Worm (Caenorhabditis elegans) whole organism, L1 larva: ENCODE measurements around the gene C38H2.2.

Source experiments
- C34B4.2 ChIP-seq: sonication (generic microtip); optimal IDR thresholded peaks from 2 replicates; lab custom pipeline; 2017; ENCODE audit warnings: mild to moderate bottlenecking, missing genetic modification characterization, missing compliant biosample characterization
- Y116A8C.19 ChIP-seq: sonication (generic microtip); optimal IDR thresholded peaks from 2 replicates; lab custom pipeline; 2016; ENCODE audit warnings: missing compliant biosample characterization, missing genetic modification characterization, borderline replicate concordance
- aly-2 ChIP-seq: fragments of 150-350 bp; optimal IDR thresholded peaks from 2 replicates; lab custom pipeline; 2014; ENCODE audit warnings: missing biosample characterization, missing genetic modification characterization
- ceh-8 ChIP-seq: fragments of 200-800 bp; sonication (Bioruptor generic); optimal IDR thresholded peaks from 2 replicates; lab custom pipeline; 2018; ENCODE audit warnings: mild to moderate bottlenecking, missing genetic modification characterization, moderate library complexity, missing compliant biosample characterization
- ceh-82 ChIP-seq, 3 experiments: fragments of 150-350 bp in 1 of 3; sonication (generic microtip) in 2 of 3; optimal IDR thresholded peaks; 2 replicates each; lab custom pipeline; 2014 to 2017; ENCODE audit warnings: missing biosample characterization in 3 of 3, missing genetic modification characterization in 3 of 3
- ceh-88 ChIP-seq: fragments of 200-800 bp; sonication (Bioruptor generic); IDR thresholded peaks from 2 replicates; pipeline ENCODE4 v1.3.6; 2022; ENCODE audit warnings: missing genetic modification characterization, missing compliant biosample characterization
- ces-1 ChIP-seq: fragments of 150-350 bp; optimal IDR thresholded peaks from 2 replicates; lab custom pipeline; 2014; ENCODE audit warnings: missing biosample characterization, missing genetic modification reagents, missing genetic modification characterization
- dpl-1 ChIP-seq, 3 experiments: fragments of 150-350 bp in 2 of 3; sonication (generic microtip) in 1 of 3; optimal IDR thresholded peaks; 2 replicates each; lab custom pipeline; 2014 to 2017; ENCODE audit warnings: missing biosample characterization in 3 of 3, missing genetic modification characterization in 3 of 3, missing genetic modification reagents in 3 of 3
- dsc-1 ChIP-seq: sonication (generic microtip); optimal IDR thresholded peaks from 2 replicates; lab custom pipeline; 2016; ENCODE audit warnings: mild to moderate bottlenecking, missing genetic modification characterization, missing compliant biosample characterization
- efl-1 ChIP-seq, 4 experiments: fragments of 150-350 bp; optimal IDR thresholded peaks in 3 of 4; peaks in 1 of 4; 1 replicate in 1 of 4; 2 replicates in 3 of 4; lab custom pipeline; 2014; ENCODE audit warnings: missing biosample characterization in 2 of 4, missing genetic modification characterization in 2 of 4, missing genetic modification reagents in 2 of 4
- efl-3 ChIP-seq: fragments of 200-800 bp; sonication (Bioruptor generic); optimal IDR thresholded peaks from 2 replicates; lab custom pipeline; 2018; ENCODE audit warnings: mild to moderate bottlenecking, missing genetic modification characterization, missing compliant biosample characterization
- egl-13 ChIP-seq: sonication (generic microtip); optimal IDR thresholded peaks from 2 replicates; lab custom pipeline; 2016; ENCODE audit warnings: missing genotype, missing genetic modification reagents, missing genetic modification characterization, missing compliant biosample characterization
- elt-2 ChIP-seq: sonication (generic microtip); optimal IDR thresholded peaks from 2 replicates; lab custom pipeline; 2016; ENCODE audit warnings: missing genetic modification characterization, mild to moderate bottlenecking, inconsistent platforms, missing compliant biosample characterization, missing genetic modification reagents
- elt-3 ChIP-seq, 6 experiments: fragments of 150-350 bp in 1 of 6; sonication (generic microtip); optimal IDR thresholded peaks; 2 replicates each; lab custom pipeline; 2017 to 2018; ENCODE audit warnings: missing biosample characterization in 6 of 6, missing genetic modification characterization in 6 of 6, inconsistent platforms in 1 of 6
- fkh-10 ChIP-seq: sonication (generic microtip); optimal IDR thresholded peaks from 2 replicates; lab custom pipeline; 2017; ENCODE audit warnings: missing biosample characterization, missing genetic modification reagents, missing genetic modification characterization
- fkh-4 ChIP-seq: sonication (generic microtip); optimal IDR thresholded peaks from 2 replicates; lab custom pipeline; 2016; ENCODE audit warnings: missing compliant biosample characterization, missing genetic modification characterization, borderline replicate concordance
- fkh-8 ChIP-seq: sonication (generic microtip); optimal IDR thresholded peaks from 2 replicates; lab custom pipeline; 2016; ENCODE audit warnings: mild to moderate bottlenecking, missing genetic modification characterization, missing compliant biosample characterization
- hlh-17 ChIP-seq: fragments of 200-800 bp; sonication (Bioruptor generic); optimal IDR thresholded peaks from 2 replicates; lab custom pipeline; 2018; ENCODE audit warnings: missing genetic modification characterization, mild to moderate bottlenecking, missing compliant biosample characterization, moderate library complexity, borderline replicate concordance
- lin-13 ChIP-seq: fragments of 150-350 bp; optimal IDR thresholded peaks from 2 replicates; lab custom pipeline; 2014; ENCODE audit warnings: missing biosample characterization, missing genetic modification reagents, missing genetic modification characterization
- lin-14 ChIP-seq: fragments of 200-800 bp; sonication (Bioruptor generic); optimal IDR thresholded peaks from 2 replicates; lab custom pipeline; 2018; ENCODE audit warnings: mild to moderate bottlenecking, missing genetic modification characterization, moderate library complexity, missing compliant biosample characterization
- lir-3 ChIP-seq: sonication (generic microtip); optimal IDR thresholded peaks from 2 replicates; lab custom pipeline; 2016; ENCODE audit warnings: mild to moderate bottlenecking, missing genetic modification characterization, moderate library complexity, missing compliant biosample characterization; ENCODE audit not compliant: poor library complexity
- lsy-2 ChIP-seq, 2 experiments: fragments of 150-350 bp; optimal IDR thresholded peaks; 2 replicates each; lab custom pipeline; 2014; ENCODE audit warnings: missing biosample characterization in 2 of 2, missing genetic modification characterization in 2 of 2
- mab-9 ChIP-seq: fragments of 200-800 bp; sonication (Bioruptor generic); IDR thresholded peaks from 2 replicates; pipeline ENCODE4 v1.3.6; 2022; ENCODE audit warnings: missing genetic modification reagents, missing genetic modification characterization, missing compliant biosample characterization
- mep-1 ChIP-seq: fragments of 150-350 bp; optimal IDR thresholded peaks from 2 replicates; lab custom pipeline; 2014; ENCODE audit warnings: missing biosample characterization, missing genetic modification characterization
- nhr-11 ChIP-seq: fragments of 150-350 bp; optimal IDR thresholded peaks from 2 replicates; lab custom pipeline; 2014; ENCODE audit warnings: missing biosample characterization, missing genetic modification characterization
- nhr-85 ChIP-seq: sonication (generic microtip); peaks from one replicate; lab custom pipeline; 2016; ENCODE audit warnings: missing genetic modification characterization, inconsistent platforms, missing compliant biosample characterization
- nhr-90 ChIP-seq: sonication (generic microtip); optimal IDR thresholded peaks from 2 replicates; lab custom pipeline; 2016; ENCODE audit warnings: mild to moderate bottlenecking, missing genetic modification characterization, missing compliant biosample characterization; ENCODE audit not compliant: poor library complexity
- pax-3 ChIP-seq: fragments of 200-800 bp; sonication (Bioruptor generic); optimal IDR thresholded peaks from 2 replicates; lab custom pipeline; 2018; ENCODE audit warnings: mild to moderate bottlenecking, missing genetic modification characterization, moderate library complexity, missing compliant biosample characterization
- rnt-1 ChIP-seq: sonication (generic microtip); optimal IDR thresholded peaks from 2 replicates; lab custom pipeline; 2016; ENCODE audit warnings: mild to moderate bottlenecking, missing genetic modification characterization, moderate library complexity, missing compliant biosample characterization
- snpc-4 ChIP-seq: fragments of 150-350 bp; optimal IDR thresholded peaks from 2 replicates; lab custom pipeline; 2014; ENCODE audit warnings: missing biosample characterization, missing genetic modification characterization
- snu-23 ChIP-seq: sonication (generic microtip); optimal IDR thresholded peaks from 2 replicates; lab custom pipeline; 2016; ENCODE audit warnings: missing genetic modification characterization, missing compliant biosample characterization
- sox-4 ChIP-seq: sonication (generic microtip); optimal IDR thresholded peaks from 2 replicates; lab custom pipeline; 2016; ENCODE audit warnings: missing genetic modification characterization, missing compliant biosample characterization
- swsn-7 ChIP-seq: sonication (generic microtip); optimal IDR thresholded peaks from 2 replicates; lab custom pipeline; 2016; ENCODE audit warnings: missing genetic modification characterization, missing compliant biosample characterization
- unc-130 ChIP-seq: fragments of 150-350 bp; optimal IDR thresholded peaks from 2 replicates; lab custom pipeline; 2017; ENCODE audit warnings: missing biosample characterization, missing genetic modification characterization, inconsistent platforms
- unc-86 ChIP-seq: sonication (generic microtip); optimal IDR thresholded peaks from 2 replicates; lab custom pipeline; 2016; ENCODE audit warnings: missing genetic modification characterization, missing compliant biosample characterization
- vab-15 ChIP-seq: sonication (generic microtip); optimal IDR thresholded peaks from 2 replicates; lab custom pipeline; 2017; ENCODE audit warnings: missing genotype, mild to moderate bottlenecking, missing genetic modification characterization, missing compliant biosample characterization
- xbp-1 ChIP-seq: sonication (generic microtip); optimal IDR thresholded peaks from 2 replicates; lab custom pipeline; 2016; ENCODE audit warnings: missing genetic modification characterization, missing compliant biosample characterization
- zag-1 ChIP-seq: fragments of 150-350 bp; optimal IDR thresholded peaks from 2 replicates; lab custom pipeline; 2014; ENCODE audit warnings: missing biosample characterization, missing genetic modification characterization
- ztf-11 ChIP-seq, 2 experiments: sonication (generic microtip); optimal IDR thresholded peaks; 2 replicates each; lab custom pipeline; 2016 to 2017; ENCODE audit warnings: missing genetic modification characterization in 2 of 2, missing biosample characterization in 1 of 2, missing compliant biosample characterization in 1 of 2

Gene C38H2.2

ce11 chrIII:10367355-10367909, 14.1 kb upstream of the C38H2.2 start (continued):
- no peak for TF ChIP-seq efl-3 (GFP tag; lab: Kevin White, UChicago)
- peak; percentile 6 for TF ChIP-seq unc-86 (tag; lab: Kevin White, UChicago)
- no peak for TF ChIP-seq elt-2
- TF ChIP-seq lir-3 = no peak
- TF ChIP-seq mep-1 (tag; lab: Kevin White, UChicago) = peak; percentile 11

ce11 chrIII:10373845-10374244, 7.7 kb upstream of the C38H2.2 start:
- TF ChIP-seq hlh-17 (GFP tag; lab: Kevin White, UChicago) = no peak
- TF ChIP-seq vab-15 (tag; lab: Kevin White, UChicago) = no peak
- TF ChIP-seq fkh-8 (tag; lab: Kevin White, UChicago) = no peak
- TF ChIP-seq ceh-82 (tag; optimal IDR thresholded peaks at IDR 0.05; lab: Kevin White, UChicago) = no peak
- no peak for TF ChIP-seq snpc-4 (tag; lab: Kevin White, UChicago)
- TF ChIP-seq sox-4 = no peak
- no peak for TF ChIP-seq Y116A8C.19

ce11 chrIII:10376041-10376440, 5.5 kb upstream of the C38H2.2 start:
- TF ChIP-seq elt-2 (peak; percentile 20), nhr-11 (tag; lab: Kevin White, UChicago) (no peak)

- TF ChIP-seq elt-2 (peak; percentile 20), C34B4.2 (tag; lab: Kevin White, UChicago) (no peak)
These were observed 2.7 kb upstream of the C38H2.2 start for ce11 chrIII:10378899-10379298.

- TF ChIP-seq rnt-1 (tag; lab: Kevin White, UChicago) (peak; percentile 0), elt-2 (no peak), lin-14 (GFP tag; lab: Kevin White, UChicago) (peak; percentile 71), efl-1 (optimal IDR thresholded peaks at IDR 0.05; lab: Kevin White, UChicago) (peak in 1 of 2 experiments; percentile 21), efl-1 (GFP tag; optimal IDR thresholded peaks at IDR 0.05 in 1 of 2; lab: Kevin White, UChicago) (peak in 1 of 2 experiments; percentile 5), dsc-1 (tag; lab: Kevin White, UChicago) (no peak), mab-9 (GFP tag; lab: Robert Waterston, UW) (no peak), nhr-90 (tag; lab: Kevin White, UChicago) (no peak)
These were observed 1.9 kb upstream of the C38H2.2 start for ce11 chrIII:10379632-10380031.

- no peak for TF ChIP-seq ceh-88
- TF ChIP-seq aly-2 (tag; lab: Kevin White, UChicago) = no peak
- TF ChIP-seq unc-130 (tag; lab: Kevin White, UChicago) = no peak
- no peak for TF ChIP-seq elt-3 (tag; optimal IDR thresholded peaks at IDR 0.05; lab: Kevin White, UChicago)
- no peak for TF ChIP-seq unc-86 (tag; lab: Kevin White, UChicago)
- no peak for TF ChIP-seq egl-13
- TF ChIP-seq fkh-10 (GFP tag; lab: Kevin White, UChicago) = no peak
- TF ChIP-seq efl-1 (optimal IDR thresholded peaks at IDR 0.05; lab: Kevin White, UChicago) = peak; percentile 30 to 38
- peak; percentile 17 to 85 for TF ChIP-seq efl-1 (GFP tag; optimal IDR thresholded peaks at IDR 0.05 in 1 of 2; lab: Kevin White, UChicago)
- TF ChIP-seq dpl-1 (GFP tag; optimal IDR thresholded peaks at IDR 0.05; lab: Kevin White, UChicago) = peak in 1 of 3 experiments; percentile 9
- TF ChIP-seq snu-23 (GFP tag; lab: Kevin White, UChicago) = peak; percentile 23
- TF ChIP-seq ceh-8 (GFP tag; lab: Kevin White, UChicago) = no peak
- no peak for TF ChIP-seq vab-15 (tag; lab: Kevin White, UChicago)
- TF ChIP-seq lsy-2 (tag; optimal IDR thresholded peaks at IDR 0.05; lab: Kevin White, UChicago) = peak; percentile 17 to 19
- no peak for TF ChIP-seq pax-3 (tag; lab: Kevin White, UChicago)
- no peak for TF ChIP-seq hlh-17 (GFP tag; lab: Kevin White, UChicago)
- TF ChIP-seq fkh-4 (tag; lab: Kevin White, UChicago) = no peak
- peak; percentile 16 for TF ChIP-seq swsn-7
- no peak for TF ChIP-seq sox-4
- peak in 1 of 3 experiments; percentile 9 for TF ChIP-seq ceh-82 (tag; optimal IDR thresholded peaks at IDR 0.05; lab: Kevin White, UChicago)
- no peak for TF ChIP-seq zag-1 (tag; lab: Kevin White, UChicago)
- TF ChIP-seq nhr-85 (tag; lab: Kevin White, UChicago) = peak; percentile 43
- no peak for TF ChIP-seq lin-13 (GFP tag; lab: Kevin White, UChicago)
- no peak for TF ChIP-seq ces-1 (GFP tag; lab: Kevin White, UChicago)
- peak; percentile 35 for TF ChIP-seq mep-1 (tag; lab: Kevin White, UChicago)
- peak; percentile 62 for TF ChIP-seq lin-14 (GFP tag; lab: Kevin White, UChicago)
- TF ChIP-seq nhr-11 (tag; lab: Kevin White, UChicago) = no peak
- no peak for TF ChIP-seq xbp-1 (tag; lab: Kevin White, UChicago)
- no peak for TF ChIP-seq ztf-11 (tag; optimal IDR thresholded peaks at IDR 0.05; lab: Kevin White, UChicago)
These were observed 933 bp upstream of the C38H2.2 start for ce11 chrIII:10380640-10381039.
